Fruit fly (Drosophila melanogaster) whole organism, embryonic: ENCODE measurements around the gene galene.

Experiments used
- Atf6 ChIP-seq: fragments of 200-800 bp; sonication (Bioruptor generic); IDR thresholded peaks from 2 replicates; pipeline ENCODE4 v1.3.6; 2022; ENCODE audit warnings: missing biosample characterization, missing genetic modification characterization
- CG10366 ChIP-seq: fragments of 200-800 bp; sonication (Bioruptor generic); IDR thresholded peaks from 2 replicates; pipeline ENCODE4 v1.3.6; 2022; ENCODE audit warnings: missing biosample characterization, missing genetic modification characterization
- CG14014 ChIP-seq: fragments of 200-800 bp; sonication (Bioruptor generic); IDR thresholded peaks from 2 replicates; pipeline ENCODE4 v1.3.6; 2022; ENCODE audit warnings: missing biosample characterization, missing genetic modification characterization
- CG16779 ChIP-seq: fragments of 200-800 bp; sonication (Bioruptor generic); IDR thresholded peaks from 2 replicates; pipeline ENCODE4 v1.3.6; 2022; ENCODE audit warnings: missing biosample characterization, missing genetic modification characterization
- CG17361 ChIP-seq: fragments of 200-800 bp; sonication (Bioruptor generic); IDR thresholded peaks from 3 replicates; pipeline ENCODE4 v1.3.6; 2022; ENCODE audit warnings: missing biosample characterization, missing genetic modification characterization
- CG32532 ChIP-seq: fragments of 200-800 bp; sonication (Bioruptor generic); IDR thresholded peaks from 2 replicates; pipeline ENCODE4 v1.3.6; 2022; ENCODE audit warnings: missing biosample characterization, missing genetic modification characterization
- CG3847 ChIP-seq: fragments of 200-800 bp; sonication (Bioruptor generic); IDR thresholded peaks from 2 replicates; pipeline ENCODE4 v1.3.6; 2022; ENCODE audit warnings: missing biosample characterization, missing genetic modification characterization
- CG4820 ChIP-seq: fragments of 200-800 bp; sonication (Bioruptor generic); optimal IDR thresholded peaks from 3 replicates; lab custom pipeline; 2016; ENCODE audit warnings: missing biosample characterization, missing genetic modification characterization
- CG7928 ChIP-seq: fragments of 200-800 bp; sonication (Bioruptor generic); optimal IDR thresholded peaks from 2 replicates; lab custom pipeline; 2017; ENCODE audit warnings: missing biosample characterization, mild to moderate bottlenecking, missing genetic modification characterization
- CG8290 ChIP-seq, 3 experiments: fragments of 200-800 bp; sonication (Bioruptor generic); optimal IDR thresholded peaks; 2 replicates each; lab custom pipeline; 2016 to 2019; ENCODE audit warnings: missing biosample characterization in 3 of 3, missing genetic modification characterization in 3 of 3, mild to moderate bottlenecking in 2 of 3, moderate library complexity in 1 of 3
- CTCF ChIP-seq: fragments of 200-800 bp; sonication (Bioruptor generic); optimal IDR thresholded peaks from 2 replicates; lab custom pipeline; 2017; ENCODE audit warnings: missing biosample characterization, mild to moderate bottlenecking, missing genetic modification characterization, moderate library complexity
- Camta ChIP-seq: fragments of 200-800 bp; sonication (Bioruptor generic); optimal IDR thresholded peaks from 2 replicates; lab custom pipeline; 2016; ENCODE audit warnings: missing biosample characterization, missing genetic modification characterization
- Dek ChIP-seq: fragments of 200-800 bp; sonication (Bioruptor generic); optimal IDR thresholded peaks from 3 replicates; lab custom pipeline; 2019; ENCODE audit warnings: missing biosample characterization, mild to moderate bottlenecking, missing genetic modification characterization, moderate library complexity
- E2f1 ChIP-seq: fragments of 200-800 bp; sonication (Bioruptor generic); IDR thresholded peaks from 2 replicates; pipeline ENCODE4 v1.3.6; 2022; ENCODE audit warnings: missing biosample characterization, missing genetic modification characterization
- HLH54F ChIP-seq: fragments of 200-800 bp; sonication (Bioruptor generic); optimal IDR thresholded peaks from 3 replicates; lab custom pipeline; 2016; ENCODE audit warnings: missing biosample characterization, missing genetic modification characterization
- Hr39 ChIP-seq: fragments of >200 bp; optimal IDR thresholded peaks from 2 replicates; lab custom pipeline; 2017
- Med ChIP-seq: fragments of 200-800 bp; sonication (Bioruptor generic); peaks from one replicate; lab custom pipeline; 2016; ENCODE audit warnings: missing biosample characterization, missing genetic modification characterization, mild to moderate bottlenecking, inconsistent platforms, moderate library complexity
- Meics ChIP-seq: fragments of 200-800 bp; sonication (Bioruptor generic); optimal IDR thresholded peaks from 2 replicates; lab custom pipeline; 2017; ENCODE audit warnings: missing biosample characterization, mild to moderate bottlenecking, missing genetic modification characterization
- PHDP ChIP-seq: fragments of 200-800 bp; sonication (Bioruptor generic); optimal IDR thresholded peaks from 3 replicates; lab custom pipeline; 2018; ENCODE audit warnings: missing biosample characterization, mild to moderate bottlenecking, missing genetic modification characterization, moderate library complexity
- Ptx1 ChIP-seq: fragments of 200-800 bp; sonication (Bioruptor generic); IDR thresholded peaks from 2 replicates; pipeline ENCODE4 v1.3.6; 2022; ENCODE audit warnings: missing biosample characterization, missing genetic modification characterization
- Trl ChIP-seq, 3 experiments: fragments of >200 bp in 2 of 3; fragments of 200-800 bp in 1 of 3; sonication (Bioruptor generic) in 1 of 3; optimal IDR thresholded peaks; 2 replicates in 1 of 3; 3 replicates in 2 of 3; lab custom pipeline; 2016 to 2017; ENCODE audit warnings: missing biosample characterization in 1 of 3, missing genetic modification characterization in 1 of 3
- chinmo ChIP-seq: fragments of 200-800 bp; sonication (Bioruptor generic); IDR thresholded peaks from 4 replicates; pipeline ENCODE4 v1.3.6; 2022; ENCODE audit warnings: missing biosample characterization, missing genetic modification characterization; ENCODE audit not compliant: partially characterized antibody
- crp ChIP-seq, 2 experiments: fragments of 200-800 bp; sonication (Bioruptor generic); optimal IDR thresholded peaks; 2 replicates in 1 of 2; 3 replicates in 1 of 2; lab custom pipeline; 2017; ENCODE audit warnings: missing biosample characterization in 2 of 2, missing genetic modification characterization in 2 of 2, mild to moderate bottlenecking in 1 of 2, moderate library complexity in 1 of 2
- dimm ChIP-seq: fragments of 200-800 bp; sonication (Bioruptor generic); IDR thresholded peaks from 2 replicates; pipeline ENCODE4 v1.3.6; 2022; ENCODE audit warnings: missing biosample characterization, missing genetic modification characterization
- dmrt99B ChIP-seq: fragments of 200-800 bp; sonication (Bioruptor generic); optimal IDR thresholded peaks from 2 replicates; lab custom pipeline; 2018; ENCODE audit warnings: missing biosample characterization, mild to moderate bottlenecking, missing genetic modification characterization, moderate library complexity
- dysf ChIP-seq: fragments of 200-800 bp; sonication (Bioruptor generic); IDR thresholded peaks from 3 replicates; pipeline ENCODE4 v1.3.6; 2022; ENCODE audit warnings: missing biosample characterization, missing genetic modification characterization
- gsb ChIP-seq: fragments of 200-800 bp; sonication (Bioruptor generic); IDR thresholded peaks from 2 replicates; pipeline ENCODE4 v1.3.6; 2022; ENCODE audit warnings: missing biosample characterization, missing genetic modification characterization
- ind ChIP-seq: fragments of 200-800 bp; sonication (Bioruptor generic); optimal IDR thresholded peaks from 3 replicates; lab custom pipeline; 2016; ENCODE audit warnings: missing biosample characterization, missing genetic modification characterization
- lab ChIP-seq: fragments of 200-800 bp; sonication (Bioruptor generic); optimal IDR thresholded peaks from 3 replicates; lab custom pipeline; 2017; ENCODE audit warnings: missing biosample characterization, missing genetic modification characterization, mild to moderate bottlenecking, moderate library complexity, missing genetic modification reagents
- mam ChIP-seq: fragments of 200-800 bp; sonication (Bioruptor generic); optimal IDR thresholded peaks from 3 replicates; lab custom pipeline; 2016; ENCODE audit warnings: missing biosample characterization, missing genetic modification characterization
- oc ChIP-seq: fragments of 200-800 bp; sonication (Bioruptor generic); optimal IDR thresholded peaks from 2 replicates; lab custom pipeline; 2018; ENCODE audit warnings: missing biosample characterization, mild to moderate bottlenecking, missing genetic modification characterization, moderate library complexity
- org-1 ChIP-seq: fragments of 200-800 bp; sonication (Bioruptor generic); optimal IDR thresholded peaks from 2 replicates; lab custom pipeline; 2017; ENCODE audit warnings: missing biosample characterization, missing genetic modification characterization
- prd ChIP-seq, 3 experiments: fragments of >200 bp in 2 of 3; fragments of 200-800 bp in 1 of 3; sonication (Bioruptor generic) in 1 of 3; optimal IDR thresholded peaks in 2 of 3; IDR thresholded peaks in 1 of 3; 2 replicates in 2 of 3; 3 replicates in 1 of 3; pipeline versions ENCODE4 v1.3.6 to Lab custom; 2017 to 2022; ENCODE audit warnings: missing biosample characterization in 1 of 3, missing genetic modification characterization in 1 of 3
- row ChIP-seq: fragments of 200-800 bp; sonication (Bioruptor generic); IDR thresholded peaks from 3 replicates; pipeline ENCODE4 v1.3.6; 2022; ENCODE audit warnings: missing biosample characterization, missing genetic modification characterization
- sc ChIP-seq, 3 experiments: fragments of >200 bp in 2 of 3; fragments of 200-800 bp in 1 of 3; sonication (Bioruptor generic) in 1 of 3; optimal IDR thresholded peaks; 2 replicates in 2 of 3; 3 replicates in 1 of 3; lab custom pipeline; 2017; ENCODE audit warnings: mild to moderate bottlenecking in 1 of 3, missing biosample characterization in 1 of 3, missing genetic modification characterization in 1 of 3, missing genetic modification reagents in 1 of 3
- sens ChIP-seq: fragments of 200-800 bp; sonication (Bioruptor generic); peaks from one replicate; lab custom pipeline; 2016; ENCODE audit warnings: missing biosample characterization, missing genetic modification characterization
- sisA ChIP-seq: fragments of 200-800 bp; sonication (Bioruptor generic); IDR thresholded peaks from 2 replicates; pipeline ENCODE4 v1.3.6; 2022; ENCODE audit warnings: missing biosample characterization, missing genetic modification characterization
- sob ChIP-seq: fragments of 200-800 bp; sonication (Bioruptor generic); IDR thresholded peaks from 2 replicates; pipeline ENCODE4 v1.3.6; 2022; ENCODE audit warnings: missing biosample characterization, missing genetic modification characterization
- sr ChIP-seq: fragments of 200-800 bp; sonication (Bioruptor generic); IDR thresholded peaks from 3 replicates; pipeline ENCODE4 v1.3.6; 2022; ENCODE audit warnings: missing biosample characterization, missing genetic modification characterization
- sug ChIP-seq: fragments of 200-800 bp; optimal IDR thresholded peaks from 2 replicates; lab custom pipeline; 2019; ENCODE audit warnings: missing biosample characterization, mild to moderate bottlenecking, missing genetic modification characterization, moderate library complexity
- tap ChIP-seq: fragments of 200-800 bp; optimal IDR thresholded peaks from 3 replicates; lab custom pipeline; 2019; ENCODE audit warnings: missing biosample characterization, mild to moderate bottlenecking, missing genetic modification characterization, moderate library complexity
- toy ChIP-seq: fragments of 200-800 bp; sonication (Bioruptor generic); IDR thresholded peaks from 2 replicates; pipeline ENCODE4 v1.3.6; 2022; ENCODE audit warnings: missing biosample characterization, missing genetic modification characterization
- unc-4 ChIP-seq: fragments of 200-800 bp; sonication (Bioruptor generic); IDR thresholded peaks from 2 replicates; pipeline ENCODE4 v1.3.6; 2022; ENCODE audit warnings: missing biosample characterization, missing genetic modification characterization; ENCODE audit not compliant: partially characterized antibody
- vvl ChIP-seq: fragments of 200-800 bp; sonication (Bioruptor generic); IDR thresholded peaks from 2 replicates; pipeline ENCODE4 v1.3.6; 2022; ENCODE audit warnings: missing biosample characterization, missing genetic modification characterization
- z ChIP-seq: fragments of 200-800 bp; sonication (Bioruptor generic); IDR thresholded peaks from 3 replicates; pipeline ENCODE4 v1.3.6; 2022; ENCODE audit warnings: missing biosample characterization, missing genetic modification characterization

galene gene

dm6 chr3L:1202588-1203195 is 32.8 kb upstream of the galene start, which contains the start of gene meep (continued):
- TF ChIP-seq CG10366 (GFP tag; lab: Robert Waterston, UW) (peak; percentile 11; the same call in 1 of the 2 replicates), Camta (GFP tag; lab: Kevin White, UChicago) (no peak), CG4820 (GFP tag; lab: Kevin White, UChicago) (no peak), chinmo (GFP tag; lab: Robert Waterston, UW) (0 out of 4 replicates have a peak, but pooled peaks have one; percentile 46), Med (GFP tag; lab: Kevin White, UChicago) (peak; percentile 55), Trl (optimal IDR thresholded peaks at IDR 0.05; lab: Kevin White, UChicago) (peak; percentile 11 to 37), Trl (GFP tag; optimal IDR thresholded peaks at IDR 0.05; lab: Kevin White, UChicago) (no peak), PHDP (no peak), CG8290 (GFP tag; optimal IDR thresholded peaks at IDR 0.05; lab: Kevin White, UChicago) (no peak), CG8290 (tag; optimal IDR thresholded peaks at IDR 0.05; lab: Kevin White, UChicago) (peak in 1 of 2 experiments; percentile 15), HLH54F (GFP tag; lab: Kevin White, UChicago) (no peak), dmrt99B (tag; lab: Kevin White, UChicago) (no peak), oc (no peak), ind (GFP tag; lab: Kevin White, UChicago) (no peak), mam (GFP tag; lab: Kevin White, UChicago) (no peak), gsb (GFP tag; lab: Robert Waterston, UW) (no peak), sug (peak; percentile 93), sc (optimal IDR thresholded peaks at IDR 0.05; lab: Kevin White, UChicago) (no peak), sc (GFP tag; optimal IDR thresholded peaks at IDR 0.05; lab: Kevin White, UChicago) (no peak), org-1 (GFP tag; lab: Kevin White, UChicago) (no peak), CTCF (GFP tag; lab: Kevin White, UChicago) (no peak), tap (tag; lab: Kevin White, UChicago) (no peak), Dek (tag; lab: Kevin White, UChicago) (no peak), row (GFP tag; lab: Robert Waterston, UW) (0 out of 3 replicates have a peak, but pooled peaks have one; percentile 18), CG7928 (GFP tag; lab: Kevin White, UChicago) (no peak)
- TF ChIP-seq, all 482 proteins: peak for 12

- TF ChIP-seq sens (no peak), sob (peak; percentile 33; the same call in 1 of the 2 replicates), dysf (GFP tag; lab: Robert Waterston, UW) (peak; percentile 37; the same call in 1 of the 3 replicates), unc-4 (GFP tag; lab: Robert Waterston, UW) (0 out of 2 replicates have a peak, but pooled peaks have one; percentile 30), prd (optimal IDR thresholded peaks at IDR 0.05; lab: Kevin White, UChicago) (no peak), prd (GFP tag; IDR thresholded peaks at IDR 0.05; lab: Robert Waterston, UW) (0 out of 3 replicates have a peak, but pooled peaks have one; percentile 22), CG3847 (GFP tag; lab: Robert Waterston, UW) (peak; percentile 29; the same call in 1 of the 2 replicates), CG16779 (GFP tag; lab: Robert Waterston, UW) (no peak), dimm (GFP tag; lab: Robert Waterston, UW) (no peak), Camta (GFP tag; lab: Kevin White, UChicago) (no peak), CG17361 (GFP tag; lab: Robert Waterston, UW) (no peak), E2f1 (GFP tag; lab: Robert Waterston, UW) (0 out of 2 replicates have a peak, but pooled peaks have one; percentile 9), sr (GFP tag; lab: Robert Waterston, UW) (no peak), CG32532 (GFP tag; lab: Robert Waterston, UW) (peak; percentile 62), lab (GFP tag; lab: Kevin White, UChicago) (peak; percentile 26), vvl (GFP tag; lab: Robert Waterston, UW) (peak; percentile 25; the same call in 1 of the 2 replicates), CG10366 (GFP tag; lab: Robert Waterston, UW) (peak; percentile 68), CG14014 (peak; percentile 8; the same call in 1 of the 2 replicates), Med (GFP tag; lab: Kevin White, UChicago) (peak; percentile 59), gsb (GFP tag; lab: Robert Waterston, UW) (no peak), Meics (GFP tag; lab: Kevin White, UChicago) (peak; percentile 12), row (GFP tag; lab: Robert Waterston, UW) (peak; percentile 14; the same call in 1 of the 3 replicates), Ptx1 (peak; percentile 7; the same call in 1 of the 2 replicates), Hr39 (lab: Kevin White, UChicago) (peak; percentile 36), Atf6 (GFP tag; lab: Robert Waterston, UW) (peak; percentile 48; the same call in 1 of the 2 replicates), toy (0 out of 2 replicates have a peak, but pooled peaks have one; percentile 14), z (peak; percentile 87), chinmo (GFP tag; lab: Robert Waterston, UW) (peak; percentile 35; the same call in 1 of the 4 replicates), sisA (0 out of 2 replicates have a peak, but pooled peaks have one; percentile 24), crp (GFP tag; optimal IDR thresholded peaks at IDR 0.05; lab: Kevin White, UChicago) (peak in 1 of 2 experiments; percentile 36)
Observed at dm6 chr3L:1203855-1204431, 31.6 kb upstream of the galene start.
